Fruit fly (Drosophila melanogaster) whole organism, embryonic: ENCODE results near the gene Ubc7.

ENCODE experiments used
- CG10267 ChIP-seq: fragments of 200-800 bp; sonication (Bioruptor generic); optimal IDR thresholded peaks from 2 replicates; lab custom pipeline; 2018; ENCODE audit warnings: missing biosample characterization, mild to moderate bottlenecking, missing genetic modification characterization, moderate library complexity
- CG11456 ChIP-seq: fragments of 200-800 bp; sonication (Bioruptor generic); IDR thresholded peaks from 3 replicates; pipeline ENCODE4 v1.3.6; 2022; ENCODE audit warnings: missing biosample characterization, missing genetic modification characterization
- CG11695 ChIP-seq: fragments of 200-800 bp; sonication (Bioruptor generic); IDR thresholded peaks from 3 replicates; pipeline ENCODE4 v1.3.6; 2022; ENCODE audit warnings: missing biosample characterization, missing genetic modification characterization
- CG13296 ChIP-seq: fragments of 200-800 bp; sonication (Bioruptor generic); optimal IDR thresholded peaks from 3 replicates; lab custom pipeline; 2018; ENCODE audit warnings: missing biosample characterization, mild to moderate bottlenecking, missing genetic modification characterization
- CG13424 ChIP-seq: fragments of 200-800 bp; sonication (Bioruptor generic); optimal IDR thresholded peaks from 2 replicates; lab custom pipeline; 2019; ENCODE audit warnings: missing biosample characterization, mild to moderate bottlenecking, missing genetic modification characterization, moderate library complexity
- CG14965 ChIP-seq: fragments of 200-800 bp; sonication (Bioruptor generic); optimal IDR thresholded peaks from 2 replicates; lab custom pipeline; 2016; ENCODE audit warnings: missing biosample characterization, missing genetic modification characterization, borderline replicate concordance
- CG17328 ChIP-seq: fragments of 200-800 bp; sonication (Bioruptor generic); IDR thresholded peaks from 2 replicates; pipeline ENCODE4 v1.3.6; 2022; ENCODE audit warnings: missing biosample characterization, missing genetic modification characterization
- CG17829 ChIP-seq: fragments of 200-800 bp; optimal IDR thresholded peaks from 2 replicates; lab custom pipeline; 2019; ENCODE audit warnings: missing biosample characterization, mild to moderate bottlenecking, missing genetic modification characterization, moderate library complexity
- CG2199 ChIP-seq: fragments of 200-800 bp; sonication (Bioruptor generic); IDR thresholded peaks from 3 replicates; pipeline ENCODE4 v1.3.6; 2022; ENCODE audit warnings: missing biosample characterization, missing genetic modification characterization
- CG30431 ChIP-seq: fragments of 200-800 bp; sonication (Bioruptor generic); optimal IDR thresholded peaks from 2 replicates; lab custom pipeline; 2017; ENCODE audit warnings: missing biosample characterization, missing genetic modification characterization
- CG3065 ChIP-seq: fragments of 200-800 bp; sonication (Bioruptor generic); optimal IDR thresholded peaks from 2 replicates; lab custom pipeline; 2016; ENCODE audit warnings: missing biosample characterization, missing genetic modification characterization
- CG3163 ChIP-seq: fragments of 200-800 bp; sonication (Bioruptor generic); optimal IDR thresholded peaks from 3 replicates; lab custom pipeline; 2016; ENCODE audit warnings: missing biosample characterization, missing genetic modification characterization
- CG32532 ChIP-seq: fragments of 200-800 bp; sonication (Bioruptor generic); IDR thresholded peaks from 2 replicates; pipeline ENCODE4 v1.3.6; 2022; ENCODE audit warnings: missing biosample characterization, missing genetic modification characterization
- CG32772 ChIP-seq: fragments of 200-800 bp; sonication (Bioruptor generic); IDR thresholded peaks from 2 replicates; pipeline ENCODE4 v1.3.6; 2022; ENCODE audit warnings: missing biosample characterization, missing genetic modification characterization
- CG4404 ChIP-seq: fragments of 200-800 bp; sonication (Bioruptor generic); IDR thresholded peaks from 2 replicates; pipeline ENCODE4 v1.3.6; 2022; ENCODE audit warnings: missing biosample characterization, missing genetic modification characterization
- CG4424 ChIP-seq: fragments of 200-800 bp; sonication (Bioruptor generic); optimal IDR thresholded peaks from 3 replicates; lab custom pipeline; 2016; ENCODE audit warnings: missing biosample characterization, missing genetic modification characterization
- CG5180 ChIP-seq: fragments of 200-800 bp; sonication (Bioruptor generic); optimal IDR thresholded peaks from 3 replicates; lab custom pipeline; 2017; ENCODE audit warnings: missing biosample characterization, missing genetic modification characterization, mild to moderate bottlenecking, moderate library complexity, missing genetic modification reagents
- CG5953 ChIP-seq: fragments of 200-800 bp; sonication (Bioruptor generic); IDR thresholded peaks from 2 replicates; pipeline ENCODE4 v1.3.6; 2022; ENCODE audit warnings: missing biosample characterization, missing genetic modification characterization
- CG6854 ChIP-seq: fragments of 200-800 bp; sonication (Bioruptor generic); optimal IDR thresholded peaks from 3 replicates; lab custom pipeline; 2017; ENCODE audit warnings: missing biosample characterization, mild to moderate bottlenecking, missing genetic modification characterization
- CG7556 ChIP-seq: fragments of 200-800 bp; sonication (Bioruptor generic); optimal IDR thresholded peaks from 2 replicates; lab custom pipeline; 2017; ENCODE audit warnings: missing biosample characterization, mild to moderate bottlenecking, missing genetic modification characterization
- CG9215 ChIP-seq: fragments of 200-800 bp; sonication (Bioruptor generic); IDR thresholded peaks from 2 replicates; pipeline ENCODE4 v1.3.6; 2022; ENCODE audit warnings: missing biosample characterization, missing genetic modification characterization
- Chrac-16 ChIP-seq: fragments of 200-800 bp; sonication (Bioruptor generic); optimal IDR thresholded peaks from 3 replicates; lab custom pipeline; 2016; ENCODE audit warnings: missing biosample characterization, missing genetic modification characterization
- Dip2 ChIP-seq: fragments of 200-800 bp; sonication (Bioruptor generic); IDR thresholded peaks from 2 replicates; pipeline ENCODE4 v1.3.6; 2022; ENCODE audit warnings: missing biosample characterization, missing genetic modification characterization
- Fer3 ChIP-seq: fragments of 200-800 bp; sonication (Bioruptor generic); optimal IDR thresholded peaks from 2 replicates; lab custom pipeline; 2018; ENCODE audit warnings: missing biosample characterization, mild to moderate bottlenecking, missing genetic modification characterization, moderate library complexity
- HLH4C ChIP-seq: fragments of 200-800 bp; sonication (Bioruptor generic); IDR thresholded peaks from 3 replicates; pipeline ENCODE4 v1.3.6; 2022; ENCODE audit warnings: missing biosample characterization, missing genetic modification characterization; ENCODE audit not compliant: partially characterized antibody
- HLHmδ ChIP-seq: fragments of 200-800 bp; sonication (Bioruptor generic); optimal IDR thresholded peaks from 2 replicates; lab custom pipeline; 2018; ENCODE audit warnings: missing biosample characterization, mild to moderate bottlenecking, missing genetic modification characterization, moderate library complexity
- MESR4 ChIP-seq: fragments of 200-800 bp; sonication (Bioruptor generic); optimal IDR thresholded peaks from 2 replicates; lab custom pipeline; 2018; ENCODE audit warnings: missing biosample characterization, mild to moderate bottlenecking, missing genetic modification characterization, moderate library complexity
- Ravus ChIP-seq: fragments of 200-800 bp; sonication (Bioruptor generic); IDR thresholded peaks from 2 replicates; pipeline ENCODE4 v1.3.6; 2022; ENCODE audit warnings: missing biosample characterization, missing genetic modification characterization
- Sry-β ChIP-seq: fragments of 200-800 bp; sonication (Bioruptor generic); optimal IDR thresholded peaks from 2 replicates; lab custom pipeline; 2018; ENCODE audit warnings: missing biosample characterization, mild to moderate bottlenecking, missing genetic modification characterization, moderate library complexity
- Taf1 ChIP-seq: fragments of 200-800 bp; sonication (Bioruptor generic); IDR thresholded peaks from 2 replicates; pipeline ENCODE4 v1.3.6; 2022; ENCODE audit warnings: missing biosample characterization, missing genetic modification characterization
- bab2 ChIP-seq: fragments of 200-800 bp; sonication (Bioruptor generic); optimal IDR thresholded peaks from 2 replicates; lab custom pipeline; 2016; ENCODE audit warnings: missing biosample characterization, missing genetic modification characterization
- btn ChIP-seq: fragments of 200-800 bp; sonication (Bioruptor generic); optimal IDR thresholded peaks from 2 replicates; lab custom pipeline; 2016; ENCODE audit warnings: missing biosample characterization, missing genetic modification characterization
- crc ChIP-seq: fragments of 200-800 bp; sonication (Bioruptor generic); optimal IDR thresholded peaks from 2 replicates; lab custom pipeline; 2016; ENCODE audit warnings: missing biosample characterization, missing genetic modification characterization
- crol ChIP-seq: fragments of 200-800 bp; sonication (Bioruptor generic); IDR thresholded peaks from 2 replicates; pipeline ENCODE4 v1.3.6; 2022; ENCODE audit warnings: missing biosample characterization, missing genetic modification characterization
- dysf ChIP-seq: fragments of 200-800 bp; sonication (Bioruptor generic); IDR thresholded peaks from 3 replicates; pipeline ENCODE4 v1.3.6; 2022; ENCODE audit warnings: missing biosample characterization, missing genetic modification characterization
- en ChIP-seq: fragments of 200-800 bp; sonication (Bioruptor generic); optimal IDR thresholded peaks from 2 replicates; lab custom pipeline; 2016; ENCODE audit warnings: missing biosample characterization, missing genetic modification characterization
- fd102C ChIP-seq: fragments of 200-800 bp; sonication (Bioruptor generic); optimal IDR thresholded peaks from 2 replicates; lab custom pipeline; 2018; ENCODE audit warnings: missing biosample characterization, mild to moderate bottlenecking, missing genetic modification characterization, moderate library complexity
- gce ChIP-seq: fragments of 200-800 bp; sonication (Bioruptor generic); IDR thresholded peaks from 3 replicates; pipeline ENCODE4 v1.3.6; 2022; ENCODE audit warnings: missing biosample characterization, missing genetic modification characterization
- gt ChIP-seq: fragments of 200-800 bp; sonication (Bioruptor generic); IDR thresholded peaks from 2 replicates; pipeline ENCODE4 v1.3.6; 2022; ENCODE audit warnings: missing biosample characterization, missing genetic modification characterization
- luna ChIP-seq: fragments of 200-800 bp; sonication (Bioruptor generic); optimal IDR thresholded peaks from 2 replicates; lab custom pipeline; 2016; ENCODE audit warnings: missing biosample characterization, missing genetic modification characterization
- mam ChIP-seq: fragments of 200-800 bp; sonication (Bioruptor generic); optimal IDR thresholded peaks from 3 replicates; lab custom pipeline; 2016; ENCODE audit warnings: missing biosample characterization, missing genetic modification characterization
- odd ChIP-seq: fragments of 200-800 bp; sonication (Bioruptor generic); optimal IDR thresholded peaks from 2 replicates; lab custom pipeline; 2017; ENCODE audit warnings: missing biosample characterization, mild to moderate bottlenecking, missing genetic modification characterization
- otp ChIP-seq: fragments of 200-800 bp; sonication (Bioruptor generic); IDR thresholded peaks from 3 replicates; pipeline ENCODE4, ENCODE4 v1.3.6; 2022; ENCODE audit warnings: missing biosample characterization, missing genetic modification characterization
- pfk ChIP-seq: fragments of 200-800 bp; sonication (Bioruptor generic); optimal IDR thresholded peaks from 2 replicates; lab custom pipeline; 2018; ENCODE audit warnings: missing biosample characterization, mild to moderate bottlenecking, missing genetic modification characterization, moderate library complexity
- pros ChIP-seq: fragments of 200-800 bp; sonication (Bioruptor generic); optimal IDR thresholded peaks from 3 replicates; lab custom pipeline; 2019; ENCODE audit warnings: missing biosample characterization, mild to moderate bottlenecking, missing genetic modification characterization, moderate library complexity
- repo ChIP-seq: fragments of 200-800 bp; sonication (Bioruptor generic); optimal IDR thresholded peaks from 2 replicates; lab custom pipeline; 2016; ENCODE audit warnings: missing biosample characterization, missing genetic modification characterization
- salm ChIP-seq: fragments of 200-800 bp; sonication (Bioruptor generic); optimal IDR thresholded peaks from 2 replicates; lab custom pipeline; 2018; ENCODE audit warnings: missing biosample characterization, mild to moderate bottlenecking, missing genetic modification characterization
- sr ChIP-seq: fragments of 200-800 bp; sonication (Bioruptor generic); IDR thresholded peaks from 3 replicates; pipeline ENCODE4 v1.3.6; 2022; ENCODE audit warnings: missing biosample characterization, missing genetic modification characterization
- trem ChIP-seq: fragments of 200-800 bp; optimal IDR thresholded peaks from 3 replicates; lab custom pipeline; 2019; ENCODE audit warnings: missing biosample characterization, mild to moderate bottlenecking, missing genetic modification characterization, moderate library complexity
- z ChIP-seq: fragments of 200-800 bp; sonication (Bioruptor generic); IDR thresholded peaks from 3 replicates; pipeline ENCODE4 v1.3.6; 2022; ENCODE audit warnings: missing biosample characterization, missing genetic modification characterization
- zen2 ChIP-seq: fragments of 200-800 bp; sonication (Bioruptor generic); IDR thresholded peaks from 3 replicates; pipeline ENCODE4 v1.3.6; 2022; ENCODE audit warnings: missing biosample characterization, missing genetic modification characterization; ENCODE audit not compliant: partially characterized antibody

Ubc7 gene

dm6 chrX:16644535-16645131 lies 51.2 kb downstream of the Ubc7 start (continued):
- TF ChIP-seq CG3163 (GFP tag; lab: Kevin White, UChicago) (no peak), CG32532 (no peak), en (GFP tag; lab: Kevin White, UChicago) (no peak), repo (GFP tag; lab: Kevin White, UChicago) (no peak), crc (no peak), CG2199 (GFP tag; lab: Robert Waterston, UW) (peak; percentile 73; the same call in 2 of the 3 replicates), MESR4 (GFP tag; lab: Kevin White, UChicago) (peak; percentile 10), CG3065 (no peak), btn (GFP tag; lab: Kevin White, UChicago) (peak; percentile 54), crol (GFP tag; lab: Robert Waterston, UW) (no peak), otp (GFP tag; lab: Robert Waterston, UW) (peak; percentile 66; the same call in 2 of the 3 replicates), zen2 (GFP tag; lab: Robert Waterston, UW) (no peak), CG10267 (tag; lab: Kevin White, UChicago) (no peak), gce (GFP tag; lab: Robert Waterston, UW) (0 out of 3 replicates have a peak, but pooled peaks have one; percentile 60), CG14965 (no peak), gt (no peak), CG6854 (GFP tag; lab: Kevin White, UChicago) (no peak), Fer3 (tag; lab: Kevin White, UChicago) (peak; percentile 16), CG5180 (GFP tag; lab: Kevin White, UChicago) (peak; percentile 53), Sry-β (GFP tag; lab: Kevin White, UChicago) (no peak), CG13296 (GFP tag; lab: Kevin White, UChicago) (peak; percentile 55), CG13424 (tag; lab: Kevin White, UChicago) (peak; percentile 36), HLHmδ (GFP tag; lab: Kevin White, UChicago) (peak; percentile 65), sr (GFP tag; lab: Robert Waterston, UW) (0 out of 3 replicates have a peak, but pooled peaks have one; percentile 26), odd (GFP tag; lab: Kevin White, UChicago) (peak; percentile 59), pros (GFP tag; lab: Kevin White, UChicago) (no peak), CG17829 (tag; lab: Kevin White, UChicago) (no peak), z (0 out of 3 replicates have a peak, but pooled peaks have one; percentile 28), Chrac-16 (GFP tag; lab: Kevin White, UChicago) (no peak), Ravus (GFP tag; lab: Robert Waterston, UW) (no peak), CG11456 (no peak), Taf1 (GFP tag; lab: Robert Waterston, UW) (no peak), HLH4C (GFP tag; lab: Robert Waterston, UW) (no peak), CG4424 (no peak), luna (GFP tag; lab: Kevin White, UChicago) (no peak), CG17328 (GFP tag; lab: Robert Waterston, UW) (peak; percentile 48; the same call in 1 of the 2 replicates), CG7556 (GFP tag; lab: Kevin White, UChicago) (peak; percentile 43), fd102C (GFP tag; lab: Kevin White, UChicago) (peak; percentile 68), CG32772 (GFP tag; lab: Robert Waterston, UW) (no peak), CG4404 (GFP tag; lab: Robert Waterston, UW) (no peak), salm (tag; lab: Kevin White, UChicago) (peak; percentile 46), pfk (peak; percentile 15), trem (no peak), dysf (GFP tag; lab: Robert Waterston, UW) (no peak), CG9215 (GFP tag; lab: Robert Waterston, UW) (no peak), Dip2 (GFP tag; lab: Robert Waterston, UW) (no peak), bab2 (GFP tag; lab: Kevin White, UChicago) (peak; percentile 58), mam (GFP tag; lab: Kevin White, UChicago) (no peak), CG30431 (GFP tag; lab: Kevin White, UChicago) (no peak), CG11695 (GFP tag; lab: Robert Waterston, UW) (peak; percentile 37; the same call in 1 of the 3 replicates), CG5953 (GFP tag; lab: Robert Waterston, UW) (0 out of 2 replicates have a peak, but pooled peaks have one; percentile 37)
